Worm (Caenorhabditis elegans): ENCODE data around the gene egl-26.
A peak's percentile ranks its signal among the peaks of the same experiment; 100 is the strongest.

The egl-26 gene

ce11 chrII:24559-24998 lies 44.9 kb upstream of the egl-26 start, which contains the start of gene enee-1 (continued):
- 0 out of 2 replicates have a peak, but pooled peaks have one; percentile 83 for TF ChIP-seq ets-5 (GFP tag; IDR thresholded peaks at IDR 0.05)
- TF ChIP-seq dpl-1 (GFP tag; optimal IDR thresholded peaks at IDR 0.05): peak; percentile 95 to 99 (median 98)
- TF ChIP-seq nhr-19 (GFP tag; conservative IDR thresholded peaks at IDR 0.05): peak; percentile 84
- TF ChIP-seq rnt-1 (tag; optimal IDR thresholded peaks at IDR 0.05): peak; percentile 90
- TF ChIP-seq snu-23 (GFP tag; optimal IDR thresholded peaks at IDR 0.05): peak; percentile 91
- TF ChIP-seq dsc-1 (tag; optimal IDR thresholded peaks at IDR 0.05): peak; percentile 88
- peak; percentile 88 for TF ChIP-seq tbx-2 (tag; optimal IDR thresholded peaks at IDR 0.05)
- no peak for TF ChIP-seq hlh-4 (tag; optimal IDR thresholded peaks at IDR 0.05)
- TF ChIP-seq grh-1 (GFP tag; IDR thresholded peaks at IDR 0.05): peak; percentile 72
- peak; percentile 56 for TF ChIP-seq mab-9 (GFP tag; IDR thresholded peaks at IDR 0.05)
- peak; percentile 43 for TF ChIP-seq sox-4 (tag; optimal IDR thresholded peaks at IDR 0.05)
- TF ChIP-seq nhr-76 (tag; optimal IDR thresholded peaks at IDR 0.05): peak; percentile 40
- peak in 1 of 2 experiments; percentile 74 for TF ChIP-seq ztf-11 (tag; optimal IDR thresholded peaks at IDR 0.05)
- TF ChIP-seq nhr-77 (tag; optimal IDR thresholded peaks at IDR 0.05): peak; percentile 80
- TF ChIP-seq ceh-88 (GFP tag; IDR thresholded peaks at IDR 0.05): peak; percentile 72
- TF ChIP-seq ama-1 (optimal IDR thresholded peaks at IDR 0.05): peak; percentile 94
- TF ChIP-seq jun-1 (tag; optimal IDR thresholded peaks at IDR 0.05): peak; percentile 86
- no peak for TF ChIP-seq efl-3 (GFP tag; optimal IDR thresholded peaks at IDR 0.05)
- TF ChIP-seq lin-39 (tag; optimal IDR thresholded peaks at IDR 0.05): peak; percentile 89
- peak; percentile 80 for TF ChIP-seq fos-1 (tag; optimal IDR thresholded peaks at IDR 0.05)
- TF ChIP-seq unc-86 (tag; optimal IDR thresholded peaks at IDR 0.05): peak; percentile 84
- peak; percentile 61 for TF ChIP-seq aha-1 (tag; optimal IDR thresholded peaks at IDR 0.05)
- peak; percentile 76 for TF ChIP-seq unc-130 (tag; optimal IDR thresholded peaks at IDR 0.05)
- peak in 2 of 6 experiments; percentile 61 to 69 for TF ChIP-seq elt-3 (tag; optimal IDR thresholded peaks at IDR 0.05)
- TF ChIP-seq ces-1 (GFP tag; optimal IDR thresholded peaks at IDR 0.05): no peak
- no peak for TF ChIP-seq unc-98 (GFP tag; IDR thresholded peaks at IDR 0.05)
- peak; percentile 93 for TF ChIP-seq nhr-71 (tag; optimal IDR thresholded peaks at IDR 0.05)
- TF ChIP-seq lin-35 (GFP tag; optimal IDR thresholded peaks at IDR 0.05): peak; percentile 98 to 100
- TF ChIP-seq aly-2 (tag; optimal IDR thresholded peaks at IDR 0.05): peak; percentile 80
- TF ChIP-seq nhr-20 (tag; optimal IDR thresholded peaks at IDR 0.05): peak; percentile 81
- TF ChIP-seq pax-3 (tag; optimal IDR thresholded peaks at IDR 0.05): peak; percentile 66
- peak; percentile 87 for TF ChIP-seq nhr-85 (tag)
- TF ChIP-seq egl-27 (tag; optimal IDR thresholded peaks at IDR 0.05): no peak
- no peak for TF ChIP-seq ceh-63 (GFP tag; optimal IDR thresholded peaks at IDR 0.05)
- TF ChIP-seq sup-37 (GFP tag; optimal IDR thresholded peaks at IDR 0.05): peak; percentile 61
- TF ChIP-seq mef-2 (tag; optimal IDR thresholded peaks at IDR 0.05): no peak
- peak; percentile 32 for TF ChIP-seq zip-4 (GFP tag; optimal IDR thresholded peaks at IDR 0.05)
- peak; percentile 76 for TF ChIP-seq blmp-1 (tag; optimal IDR thresholded peaks at IDR 0.05)
- peak; percentile 93 for TF ChIP-seq nhr-47 (tag; optimal IDR thresholded peaks at IDR 0.05)
- peak in 1 of 2 experiments; percentile 80 for TF ChIP-seq mdl-1 (tag; optimal IDR thresholded peaks at IDR 0.05)
- peak; percentile 45 for TF ChIP-seq elt-2 (tag; optimal IDR thresholded peaks at IDR 0.05)
- TF ChIP-seq snpc-4 (tag; optimal IDR thresholded peaks at IDR 0.05): peak; percentile 61
- peak; percentile 78 for TF ChIP-seq lin-14 (GFP tag; optimal IDR thresholded peaks at IDR 0.05)
- TF ChIP-seq C04F5.9 (tag; optimal IDR thresholded peaks at IDR 0.05): peak; percentile 72
- peak; percentile 72 for TF ChIP-seq nhr-90 (tag; optimal IDR thresholded peaks at IDR 0.05; ENCODE audit: poor library complexity)
- TF ChIP-seq fkh-8 (tag; optimal IDR thresholded peaks at IDR 0.05): peak; percentile 87
- TF ChIP-seq irx-1 (tag; optimal IDR thresholded peaks at IDR 0.05): peak; percentile 82
- peak; percentile 68 for TF ChIP-seq F16B12.6 (tag; optimal IDR thresholded peaks at IDR 0.05)

All from whole organism, L1 larva.